Fruit fly (Drosophila melanogaster) whole organism, embryonic: Measurements from ENCODE around the gene CG43702.

ENCODE experiments used
- Antp ChIP-seq: fragments of 200-800 bp; sonication (Bioruptor generic); optimal IDR thresholded peaks from 3 replicates; lab custom pipeline; 2016; ENCODE audit warnings: missing biosample characterization, missing genetic modification characterization
- CG11247 ChIP-seq: fragments of 200-800 bp; sonication (Bioruptor generic); IDR thresholded peaks from 2 replicates; pipeline ENCODE4 v1.3.6; 2022; ENCODE audit warnings: missing biosample characterization, missing genetic modification characterization
- CG11695 ChIP-seq: fragments of 200-800 bp; sonication (Bioruptor generic); IDR thresholded peaks from 3 replicates; pipeline ENCODE4 v1.3.6; 2022; ENCODE audit warnings: missing biosample characterization, missing genetic modification characterization
- CG11696 ChIP-seq: fragments of 200-800 bp; sonication (Bioruptor generic); IDR thresholded peaks from 2 replicates; pipeline ENCODE4 v1.3.6; 2022; ENCODE audit warnings: missing biosample characterization, missing genetic modification characterization
- CG12659 ChIP-seq: fragments of 200-800 bp; sonication (Bioruptor generic); optimal IDR thresholded peaks from 3 replicates; lab custom pipeline; 2017; ENCODE audit warnings: mild to moderate bottlenecking, missing biosample characterization, missing genetic modification reagents, missing genetic modification characterization
- CG12769 ChIP-seq: fragments of 200-800 bp; sonication (Bioruptor generic); optimal IDR thresholded peaks from 2 replicates; lab custom pipeline; 2019; ENCODE audit warnings: missing biosample characterization, mild to moderate bottlenecking, missing genetic modification characterization, moderate library complexity
- CG13424 ChIP-seq: fragments of 200-800 bp; sonication (Bioruptor generic); optimal IDR thresholded peaks from 2 replicates; lab custom pipeline; 2019; ENCODE audit warnings: missing biosample characterization, mild to moderate bottlenecking, missing genetic modification characterization, moderate library complexity
- CG14014 ChIP-seq: fragments of 200-800 bp; sonication (Bioruptor generic); IDR thresholded peaks from 2 replicates; pipeline ENCODE4 v1.3.6; 2022; ENCODE audit warnings: missing biosample characterization, missing genetic modification characterization
- CG14050 ChIP-seq: fragments of 200-800 bp; sonication (Bioruptor generic); IDR thresholded peaks from 3 replicates; pipeline ENCODE4 v1.3.6; 2022; ENCODE audit warnings: missing biosample characterization, missing genetic modification characterization
- CG15696 ChIP-seq: fragments of 200-800 bp; sonication (Bioruptor generic); optimal IDR thresholded peaks from 2 replicates; lab custom pipeline; 2019; ENCODE audit warnings: missing biosample characterization, mild to moderate bottlenecking, missing genetic modification characterization, moderate library complexity
- CG16863 ChIP-seq: fragments of 200-800 bp; sonication (Bioruptor generic); optimal IDR thresholded peaks from 3 replicates; lab custom pipeline; 2016; ENCODE audit warnings: missing biosample characterization, missing genetic modification characterization
- CG18476 ChIP-seq: fragments of 200-800 bp; sonication (Bioruptor generic); optimal IDR thresholded peaks from 2 replicates; lab custom pipeline; 2016; ENCODE audit warnings: missing biosample characterization, mild to moderate bottlenecking, missing genetic modification characterization
- CG18619 ChIP-seq: fragments of 200-800 bp; sonication (Bioruptor generic); optimal IDR thresholded peaks from 3 replicates; lab custom pipeline; 2017; ENCODE audit warnings: missing biosample characterization, mild to moderate bottlenecking, missing genetic modification characterization
- CG2120 ChIP-seq: fragments of 200-800 bp; sonication (Bioruptor generic); optimal IDR thresholded peaks from 3 replicates; lab custom pipeline; 2016; ENCODE audit warnings: missing biosample characterization, missing genetic modification characterization
- CG2202 ChIP-seq: fragments of 200-800 bp; sonication (Bioruptor generic); optimal IDR thresholded peaks from 2 replicates; lab custom pipeline; 2018; ENCODE audit warnings: missing biosample characterization, mild to moderate bottlenecking, missing genetic modification characterization
- CG32532 ChIP-seq: fragments of 200-800 bp; sonication (Bioruptor generic); IDR thresholded peaks from 2 replicates; pipeline ENCODE4 v1.3.6; 2022; ENCODE audit warnings: missing biosample characterization, missing genetic modification characterization
- CG42726 ChIP-seq: fragments of 200-800 bp; sonication (Bioruptor generic); IDR thresholded peaks from 2 replicates; pipeline ENCODE4 v1.3.6; 2022; ENCODE audit warnings: missing biosample characterization, missing genetic modification characterization; ENCODE audit not compliant: partially characterized antibody
- CG4854 ChIP-seq: fragments of 200-800 bp; sonication (Bioruptor generic); optimal IDR thresholded peaks from 2 replicates; lab custom pipeline; 2016; ENCODE audit warnings: missing biosample characterization, missing genetic modification characterization, inconsistent platforms
- CG6689 ChIP-seq: fragments of 200-800 bp; sonication (Bioruptor generic); IDR thresholded peaks from 2 replicates; pipeline ENCODE4 v1.3.6; 2022; ENCODE audit warnings: missing biosample characterization, missing genetic modification characterization
- CG6765 ChIP-seq: fragments of 200-800 bp; sonication (Bioruptor generic); optimal IDR thresholded peaks from 3 replicates; lab custom pipeline; 2017; ENCODE audit warnings: missing biosample characterization, mild to moderate bottlenecking, missing genetic modification characterization
- CG7987 ChIP-seq: fragments of 200-800 bp; sonication (Bioruptor generic); optimal IDR thresholded peaks from 2 replicates; lab custom pipeline; 2018; ENCODE audit warnings: missing biosample characterization, mild to moderate bottlenecking, missing genetic modification characterization, moderate library complexity
- CrebB ChIP-seq: fragments of 200-800 bp; sonication (Bioruptor generic); optimal IDR thresholded peaks from 3 replicates; lab custom pipeline; 2018; ENCODE audit warnings: missing biosample characterization, mild to moderate bottlenecking, missing genetic modification characterization
- Dref ChIP-seq: fragments of 200-800 bp; sonication (Bioruptor generic); IDR thresholded peaks from 2 replicates; pipeline ENCODE4 v1.3.6; 2022; ENCODE audit warnings: missing biosample characterization, missing genetic modification characterization
- GATAe ChIP-seq: fragments of 200-800 bp; sonication (Bioruptor generic); conservative IDR thresholded peaks from 2 replicates; pipeline ENCODE4 v1.3.6; 2022; ENCODE audit warnings: missing biosample characterization, missing genetic modification characterization
- Gsc ChIP-seq: fragments of 200-800 bp; sonication (Bioruptor generic); IDR thresholded peaks from 2 replicates; pipeline ENCODE4 v1.3.6; 2022; ENCODE audit warnings: missing biosample characterization, missing genetic modification characterization
- Hr3 ChIP-seq: fragments of 200-800 bp; sonication (Bioruptor generic); optimal IDR thresholded peaks from 3 replicates; lab custom pipeline; 2016; ENCODE audit warnings: missing biosample characterization, missing genetic modification characterization
- Kr ChIP-seq: fragments of 200-800 bp; sonication (Bioruptor generic); optimal IDR thresholded peaks from 2 replicates; lab custom pipeline; 2017; ENCODE audit warnings: missing biosample characterization, mild to moderate bottlenecking, missing genetic modification characterization
- NFAT ChIP-seq: fragments of 200-800 bp; sonication (Bioruptor generic); IDR thresholded peaks from 2 replicates; pipeline ENCODE4 v1.3.6; 2022; ENCODE audit warnings: missing biosample characterization, missing genetic modification characterization
- Nf-YB ChIP-seq: fragments of 200-800 bp; sonication (Bioruptor generic); optimal IDR thresholded peaks from 3 replicates; lab custom pipeline; 2019; ENCODE audit warnings: missing biosample characterization, mild to moderate bottlenecking, missing genetic modification characterization, moderate library complexity
- Oli ChIP-seq: fragments of 200-800 bp; sonication (Bioruptor generic); optimal IDR thresholded peaks from 2 replicates; lab custom pipeline; 2018; ENCODE audit warnings: missing biosample characterization, mild to moderate bottlenecking, missing genetic modification characterization, moderate library complexity
- Poxn ChIP-seq: fragments of 200-800 bp; sonication (Bioruptor generic); IDR thresholded peaks from 2 replicates; pipeline ENCODE4 v1.3.6; 2022; ENCODE audit warnings: missing biosample characterization, missing genetic modification characterization
- aop ChIP-seq: fragments of 200-800 bp; sonication (Bioruptor generic); IDR thresholded peaks from 2 replicates; pipeline ENCODE4 v1.3.6; 2022; ENCODE audit warnings: missing biosample characterization, missing genetic modification characterization
- dysf ChIP-seq: fragments of 200-800 bp; sonication (Bioruptor generic); IDR thresholded peaks from 3 replicates; pipeline ENCODE4 v1.3.6; 2022; ENCODE audit warnings: missing biosample characterization, missing genetic modification characterization
- emc ChIP-seq: fragments of 200-800 bp; sonication (Bioruptor generic); optimal IDR thresholded peaks from 2 replicates; lab custom pipeline; 2016; ENCODE audit warnings: missing biosample characterization, missing genetic modification characterization
- fd3F ChIP-seq: fragments of 200-800 bp; sonication (Bioruptor generic); optimal IDR thresholded peaks from 2 replicates; lab custom pipeline; 2018; ENCODE audit warnings: missing biosample characterization, mild to moderate bottlenecking, missing genetic modification characterization, moderate library complexity
- grn ChIP-seq: fragments of 200-800 bp; sonication (Bioruptor generic); optimal IDR thresholded peaks from 3 replicates; lab custom pipeline; 2017; ENCODE audit warnings: missing biosample characterization, missing genetic modification characterization
- hkb ChIP-seq, 2 experiments: fragments of 200-800 bp in 1 of 2; fragments of >200 bp in 1 of 2; sonication (Bioruptor generic) in 1 of 2; IDR thresholded peaks in 1 of 2; optimal IDR thresholded peaks in 1 of 2; 2 replicates each; pipeline versions ENCODE4 v1.3.6 to Lab custom; 2017 to 2022; ENCODE audit warnings: missing biosample characterization in 1 of 2, missing genetic modification characterization in 1 of 2
- kni ChIP-seq: fragments of 200-800 bp; sonication (Bioruptor generic); optimal IDR thresholded peaks from 3 replicates; lab custom pipeline; 2017; ENCODE audit warnings: mild to moderate bottlenecking, missing biosample characterization, missing genetic modification reagents, missing genetic modification characterization
- maf-S ChIP-seq: fragments of 200-800 bp; sonication (Bioruptor generic); optimal IDR thresholded peaks from 2 replicates; lab custom pipeline; 2016; ENCODE audit warnings: missing biosample characterization, missing genetic modification characterization
- prd ChIP-seq, 3 experiments: fragments of >200 bp in 2 of 3; fragments of 200-800 bp in 1 of 3; sonication (Bioruptor generic) in 1 of 3; optimal IDR thresholded peaks in 2 of 3; IDR thresholded peaks in 1 of 3; 2 replicates in 2 of 3; 3 replicates in 1 of 3; pipeline versions ENCODE4 v1.3.6 to Lab custom; 2017 to 2022; ENCODE audit warnings: missing biosample characterization in 1 of 3, missing genetic modification characterization in 1 of 3
- pzg ChIP-seq: fragments of 200-800 bp; sonication (Bioruptor generic); optimal IDR thresholded peaks from 3 replicates; lab custom pipeline; 2018; ENCODE audit warnings: missing biosample characterization, mild to moderate bottlenecking, missing genetic modification characterization, moderate library complexity
- sens ChIP-seq: fragments of 200-800 bp; sonication (Bioruptor generic); peaks from one replicate; lab custom pipeline; 2016; ENCODE audit warnings: missing biosample characterization, missing genetic modification characterization
- sens-2 ChIP-seq: fragments of 200-800 bp; sonication (Bioruptor generic); IDR thresholded peaks from 2 replicates; pipeline ENCODE4 v1.3.6; 2022; ENCODE audit warnings: missing biosample characterization, missing genetic modification characterization
- slbo ChIP-seq: fragments of 200-800 bp; sonication (Bioruptor generic); IDR thresholded peaks from 2 replicates; pipeline ENCODE4 v1.3.6; 2022; ENCODE audit warnings: missing biosample characterization, missing genetic modification characterization
- so ChIP-seq: fragments of 200-800 bp; sonication (Bioruptor generic); IDR thresholded peaks from 3 replicates; pipeline ENCODE4 v1.3.6; 2022; ENCODE audit warnings: missing biosample characterization, missing genetic modification characterization
- sug ChIP-seq: fragments of 200-800 bp; optimal IDR thresholded peaks from 2 replicates; lab custom pipeline; 2019; ENCODE audit warnings: missing biosample characterization, mild to moderate bottlenecking, missing genetic modification characterization, moderate library complexity
- tio ChIP-seq: fragments of 200-800 bp; sonication (Bioruptor generic); optimal IDR thresholded peaks from 2 replicates; lab custom pipeline; 2017; ENCODE audit warnings: missing biosample characterization, missing genetic modification characterization, inconsistent platforms
- tna ChIP-seq: fragments of 200-800 bp; sonication (Bioruptor generic); IDR thresholded peaks from 2 replicates; pipeline ENCODE4 v1.3.6; 2022; ENCODE audit warnings: missing biosample characterization, missing genetic modification characterization; ENCODE audit not compliant: partially characterized antibody
- vvl ChIP-seq: fragments of 200-800 bp; sonication (Bioruptor generic); IDR thresholded peaks from 2 replicates; pipeline ENCODE4 v1.3.6; 2022; ENCODE audit warnings: missing biosample characterization, missing genetic modification characterization

The CG43702 gene

dm6 chr3L:21302493-21302892 is 4.0 kb downstream of the CG43702 start:
- TF ChIP-seq dysf (GFP tag; lab: Robert Waterston, UW): 0 out of 3 replicates have a peak, but pooled peaks have one; percentile 7
- TF ChIP-seq Gsc (GFP tag; lab: Robert Waterston, UW): 0 out of 2 replicates have a peak, but pooled peaks have one; percentile 14
- no peak for TF ChIP-seq emc

dm6 chr3L:21303659-21304058 is 5.2 kb downstream of the CG43702 start:
- TF ChIP-seq pzg (no peak), CG12659 (GFP tag; lab: Kevin White, UChicago) (no peak), CG18619 (no peak), CG11695 (GFP tag; lab: Robert Waterston, UW) (no peak), aop (GFP tag; lab: Robert Waterston, UW) (no peak), CG12769 (tag; lab: Kevin White, UChicago) (no peak), tna (GFP tag; lab: Robert Waterston, UW) (no peak), sens (GFP tag; lab: Kevin White, UChicago) (peak; percentile 48), Kr (no peak), CG2202 (tag; lab: Kevin White, UChicago) (no peak), Dref (GFP tag; lab: Robert Waterston, UW) (no peak), grn (peak; percentile 17), fd3F (GFP tag; lab: Kevin White, UChicago) (no peak), CG7987 (GFP tag; lab: Kevin White, UChicago) (no peak), CG14014 (GFP tag; lab: Robert Waterston, UW) (peak; percentile 21; the same call in 1 of the 2 replicates), kni (GFP tag; lab: Kevin White, UChicago) (no peak), CG42726 (GFP tag; lab: Robert Waterston, UW) (no peak), GATAe (peak; percentile 75), sug (peak; percentile 31), Hr3 (GFP tag; lab: Kevin White, UChicago) (no peak), CG32532 (0 out of 2 replicates have a peak, but pooled peaks have one; percentile 9), slbo (no peak), prd (optimal IDR thresholded peaks at IDR 0.05; lab: Kevin White, UChicago) (no peak), prd (GFP tag; IDR thresholded peaks at IDR 0.05; lab: Robert Waterston, UW) (no peak), CG2120 (GFP tag; lab: Kevin White, UChicago) (no peak), Oli (tag; lab: Kevin White, UChicago) (no peak), CG13424 (no peak)

dm6 chr3L:21304400-21304799 is 5.9 kb downstream of the CG43702 start, which contains the start of the genes CG11309 and CG7632:
CG11309 (minus strand) TSS chr3L:21304658.
CG7632 (plus strand) TSS chr3L:21304697.
- TF ChIP-seq CrebB (peak; percentile 100), CG4854 (GFP tag; lab: Kevin White, UChicago) (peak; percentile 99), Oli (tag; lab: Kevin White, UChicago) (peak; percentile 99), CG18476 (peak; percentile 98), CG16863 (GFP tag; lab: Kevin White, UChicago) (peak; percentile 98), so (GFP tag; lab: Robert Waterston, UW) (peak; percentile 99), maf-S (peak; percentile 97), CG6689 (GFP tag; lab: Robert Waterston, UW) (peak; percentile 98), hkb (optimal IDR thresholded peaks at IDR 0.05; lab: Kevin White, UChicago) (peak; percentile 30), hkb (GFP tag; IDR thresholded peaks at IDR 0.05; lab: Robert Waterston, UW) (peak; percentile 100), CG6765 (GFP tag; lab: Kevin White, UChicago) (peak; percentile 99), sens-2 (peak; percentile 99), CG11696 (GFP tag; lab: Robert Waterston, UW) (peak; percentile 95), CG12769 (tag; lab: Kevin White, UChicago) (peak; percentile 100), CG14050 (GFP tag; lab: Robert Waterston, UW) (peak; percentile 98), CG15696 (tag; lab: Kevin White, UChicago) (peak; percentile 99), CG11247 (GFP tag; lab: Robert Waterston, UW) (peak; percentile 97), Nf-YB (GFP tag; lab: Kevin White, UChicago) (peak; percentile 93), Poxn (GFP tag; lab: Robert Waterston, UW) (peak; percentile 84), vvl (GFP tag; lab: Robert Waterston, UW) (peak; percentile 100), Antp (GFP tag; lab: Kevin White, UChicago) (peak; percentile 97), tio (GFP tag; lab: Kevin White, UChicago) (peak; percentile 94), NFAT (GFP tag; lab: Robert Waterston, UW) (peak; percentile 97)
